Fruit fly (Drosophila melanogaster) whole organism, embryonic: Measurements from ENCODE around the gene asun.

Experiments
- Asciz ChIP-seq: fragments of 200-800 bp; sonication (Bioruptor generic); optimal IDR thresholded peaks from 2 replicates; lab custom pipeline; 2017; ENCODE audit warnings: missing biosample characterization, mild to moderate bottlenecking, missing genetic modification characterization, missing genetic modification reagents
- CG10543 ChIP-seq: fragments of 200-800 bp; sonication (Bioruptor generic); optimal IDR thresholded peaks from 3 replicates; lab custom pipeline; 2017; ENCODE audit warnings: missing biosample characterization, mild to moderate bottlenecking, missing genetic modification characterization, moderate library complexity
- CG11504 ChIP-seq: fragments of 200-800 bp; sonication (Bioruptor generic); optimal IDR thresholded peaks from 3 replicates; lab custom pipeline; 2019; ENCODE audit warnings: missing biosample characterization, mild to moderate bottlenecking, missing genetic modification characterization, moderate library complexity
- CG13894 ChIP-seq: fragments of 200-800 bp; sonication (Bioruptor generic); optimal IDR thresholded peaks from 3 replicates; lab custom pipeline; 2018; ENCODE audit warnings: missing biosample characterization, mild to moderate bottlenecking, missing genetic modification characterization, moderate library complexity
- CG15011 ChIP-seq: fragments of 200-800 bp; sonication (Bioruptor generic); optimal IDR thresholded peaks from 3 replicates; lab custom pipeline; 2018; ENCODE audit warnings: missing biosample characterization, mild to moderate bottlenecking, missing genetic modification characterization
- CG15514 ChIP-seq: fragments of 200-800 bp; sonication (Bioruptor generic); optimal IDR thresholded peaks from 3 replicates; lab custom pipeline; 2017; ENCODE audit warnings: missing biosample characterization, missing genetic modification characterization, mild to moderate bottlenecking, moderate library complexity, missing genetic modification reagents
- CG1647 ChIP-seq: fragments of 200-800 bp; sonication (Bioruptor generic); optimal IDR thresholded peaks from 3 replicates; lab custom pipeline; 2016; ENCODE audit warnings: missing biosample characterization, missing genetic modification characterization
- CG18599 ChIP-seq: fragments of 200-800 bp; sonication (Bioruptor generic); optimal IDR thresholded peaks from 3 replicates; lab custom pipeline; 2017; ENCODE audit warnings: missing biosample characterization, missing genetic modification characterization, mild to moderate bottlenecking, moderate library complexity, missing genetic modification reagents
- CG31365 ChIP-seq: fragments of 200-800 bp; sonication (Bioruptor generic); optimal IDR thresholded peaks from 2 replicates; lab custom pipeline; 2018; ENCODE audit warnings: missing biosample characterization, mild to moderate bottlenecking, missing genetic modification characterization
- CG3281 ChIP-seq: fragments of 200-800 bp; sonication (Bioruptor generic); optimal IDR thresholded peaks from 3 replicates; lab custom pipeline; 2017; ENCODE audit warnings: missing biosample characterization, mild to moderate bottlenecking, missing genetic modification characterization
- CG34376 ChIP-seq: fragments of 200-800 bp; sonication (Bioruptor generic); optimal IDR thresholded peaks from 2 replicates; lab custom pipeline; 2018; ENCODE audit warnings: missing biosample characterization, mild to moderate bottlenecking, missing genetic modification characterization
- CG34422 ChIP-seq: fragments of 200-800 bp; sonication (Bioruptor generic); IDR thresholded peaks from 3 replicates; pipeline ENCODE4 v1.3.6; 2022; ENCODE audit warnings: missing biosample characterization, missing genetic modification characterization
- CG5180 ChIP-seq: fragments of 200-800 bp; sonication (Bioruptor generic); optimal IDR thresholded peaks from 3 replicates; lab custom pipeline; 2017; ENCODE audit warnings: missing biosample characterization, missing genetic modification characterization, mild to moderate bottlenecking, moderate library complexity, missing genetic modification reagents
- CG8290 ChIP-seq, 3 experiments: fragments of 200-800 bp; sonication (Bioruptor generic); optimal IDR thresholded peaks; 2 replicates each; lab custom pipeline; 2016 to 2019; ENCODE audit warnings: missing biosample characterization in 3 of 3, missing genetic modification characterization in 3 of 3, mild to moderate bottlenecking in 2 of 3, moderate library complexity in 1 of 3
- CG8359 ChIP-seq: fragments of 200-800 bp; sonication (Bioruptor generic); optimal IDR thresholded peaks from 2 replicates; lab custom pipeline; 2017; ENCODE audit warnings: missing biosample characterization, mild to moderate bottlenecking, missing genetic modification characterization, borderline replicate concordance
- CG8388 ChIP-seq: fragments of 200-800 bp; sonication (Bioruptor generic); optimal IDR thresholded peaks from 2 replicates; lab custom pipeline; 2019; ENCODE audit warnings: missing biosample characterization, mild to moderate bottlenecking, missing genetic modification characterization, moderate library complexity
- Deaf1 ChIP-seq: fragments of 200-800 bp; optimal IDR thresholded peaks from 3 replicates; lab custom pipeline; 2019; ENCODE audit warnings: missing biosample characterization, mild to moderate bottlenecking, missing genetic modification characterization, moderate library complexity
- ERR ChIP-seq: fragments of 200-800 bp; sonication (Bioruptor generic); optimal IDR thresholded peaks from 2 replicates; lab custom pipeline; 2016; ENCODE audit warnings: missing biosample characterization, missing genetic modification characterization
- Ets65A ChIP-seq: fragments of 200-800 bp; sonication (Bioruptor generic); peaks from one replicate; lab custom pipeline; 2016; ENCODE audit warnings: missing biosample characterization, missing genetic modification characterization
- Fer1 ChIP-seq: fragments of 200-800 bp; sonication (Bioruptor generic); optimal IDR thresholded peaks from 2 replicates; lab custom pipeline; 2017; ENCODE audit warnings: missing biosample characterization, mild to moderate bottlenecking, missing genetic modification characterization
- HHEX ChIP-seq: fragments of 200-800 bp; sonication (Bioruptor generic); optimal IDR thresholded peaks from 3 replicates; lab custom pipeline; 2017; ENCODE audit warnings: missing biosample characterization, mild to moderate bottlenecking, missing genetic modification characterization, missing genetic modification reagents
- Hand ChIP-seq: fragments of 200-800 bp; sonication (Bioruptor generic); optimal IDR thresholded peaks from 2 replicates; lab custom pipeline; 2017; ENCODE audit warnings: mild to moderate bottlenecking, missing biosample characterization, missing genetic modification reagents, missing genetic modification characterization
- Hmr ChIP-seq: fragments of 200-800 bp; sonication (Bioruptor generic); optimal IDR thresholded peaks from 3 replicates; lab custom pipeline; 2017; ENCODE audit warnings: mild to moderate bottlenecking, missing biosample characterization, missing genetic modification reagents, missing genetic modification characterization
- Jarid2 ChIP-seq: fragments of 200-800 bp; sonication (Bioruptor generic); optimal IDR thresholded peaks from 3 replicates; lab custom pipeline; 2017; ENCODE audit warnings: mild to moderate bottlenecking, missing biosample characterization, missing genetic modification reagents, missing genetic modification characterization
- Med ChIP-seq: fragments of 200-800 bp; sonication (Bioruptor generic); peaks from one replicate; lab custom pipeline; 2016; ENCODE audit warnings: missing biosample characterization, missing genetic modification characterization, mild to moderate bottlenecking, inconsistent platforms, moderate library complexity
- Nf-YC ChIP-seq: fragments of 200-800 bp; optimal IDR thresholded peaks from 3 replicates; lab custom pipeline; 2019; ENCODE audit warnings: missing biosample characterization, mild to moderate bottlenecking, missing genetic modification characterization, moderate library complexity
- Ptx1 ChIP-seq: fragments of 200-800 bp; sonication (Bioruptor generic); IDR thresholded peaks from 2 replicates; pipeline ENCODE4 v1.3.6; 2022; ENCODE audit warnings: missing biosample characterization, missing genetic modification characterization
- abd-A ChIP-seq: fragments of 200-800 bp; sonication (Bioruptor generic); optimal IDR thresholded peaks from 3 replicates; lab custom pipeline; 2019; ENCODE audit warnings: missing biosample characterization, mild to moderate bottlenecking, missing genetic modification characterization, moderate library complexity
- ac ChIP-seq: fragments of 200-800 bp; sonication (Bioruptor generic); optimal IDR thresholded peaks from 3 replicates; lab custom pipeline; 2017; ENCODE audit warnings: missing biosample characterization, mild to moderate bottlenecking, missing genetic modification characterization
- cg ChIP-seq: fragments of 200-800 bp; sonication (Bioruptor generic); optimal IDR thresholded peaks from 3 replicates; lab custom pipeline; 2019; ENCODE audit warnings: missing biosample characterization, mild to moderate bottlenecking, missing genetic modification characterization, moderate library complexity
- en ChIP-seq: fragments of 200-800 bp; sonication (Bioruptor generic); optimal IDR thresholded peaks from 2 replicates; lab custom pipeline; 2016; ENCODE audit warnings: missing biosample characterization, missing genetic modification characterization
- ewg ChIP-seq: fragments of 200-800 bp; sonication (Bioruptor generic); optimal IDR thresholded peaks from 3 replicates; lab custom pipeline; 2017; ENCODE audit warnings: mild to moderate bottlenecking, missing biosample characterization, missing genetic modification reagents, missing genetic modification characterization
- gem ChIP-seq: fragments of 200-800 bp; sonication (Bioruptor generic); optimal IDR thresholded peaks from 2 replicates; lab custom pipeline; 2019; ENCODE audit warnings: missing biosample characterization, mild to moderate bottlenecking, missing genetic modification characterization, moderate library complexity
- h ChIP-seq: fragments of >200 bp; optimal IDR thresholded peaks from 2 replicates; lab custom pipeline; 2017
- her ChIP-seq: fragments of 200-800 bp; sonication (Bioruptor generic); optimal IDR thresholded peaks from 2 replicates; lab custom pipeline; 2016; ENCODE audit warnings: missing biosample characterization, missing genetic modification characterization
- insv ChIP-seq, 2 experiments: fragments of 200-800 bp; sonication (Bioruptor generic); optimal IDR thresholded peaks; 3 replicates each; lab custom pipeline; 2016 to 2018; ENCODE audit warnings: missing biosample characterization in 2 of 2, missing genetic modification characterization in 2 of 2
- lab ChIP-seq: fragments of 200-800 bp; sonication (Bioruptor generic); optimal IDR thresholded peaks from 3 replicates; lab custom pipeline; 2017; ENCODE audit warnings: missing biosample characterization, missing genetic modification characterization, mild to moderate bottlenecking, moderate library complexity, missing genetic modification reagents
- luna ChIP-seq: fragments of 200-800 bp; sonication (Bioruptor generic); optimal IDR thresholded peaks from 2 replicates; lab custom pipeline; 2016; ENCODE audit warnings: missing biosample characterization, missing genetic modification characterization
- mirr ChIP-seq: fragments of 200-800 bp; sonication (Bioruptor generic); optimal IDR thresholded peaks from 3 replicates; lab custom pipeline; 2018; ENCODE audit warnings: missing biosample characterization, mild to moderate bottlenecking, missing genetic modification characterization
- pb ChIP-seq: fragments of 200-800 bp; sonication (Bioruptor generic); optimal IDR thresholded peaks from 3 replicates; lab custom pipeline; 2016; ENCODE audit warnings: missing biosample characterization, missing genetic modification characterization
- pzg ChIP-seq: fragments of 200-800 bp; sonication (Bioruptor generic); optimal IDR thresholded peaks from 3 replicates; lab custom pipeline; 2018; ENCODE audit warnings: missing biosample characterization, mild to moderate bottlenecking, missing genetic modification characterization, moderate library complexity
- repo ChIP-seq: fragments of 200-800 bp; sonication (Bioruptor generic); optimal IDR thresholded peaks from 2 replicates; lab custom pipeline; 2016; ENCODE audit warnings: missing biosample characterization, missing genetic modification characterization

Gene asun

dm6 chr3R:16225760-16226159, 38.3 kb upstream of the asun start:
- TF ChIP-seq pb, result peak; percentile 1
- TF ChIP-seq CG8388 (GFP tag; lab: Kevin White, UChicago), result no peak
- no peak for TF ChIP-seq CG1647 (GFP tag; lab: Kevin White, UChicago)
- peak; percentile 2 for TF ChIP-seq mirr (GFP tag; lab: Kevin White, UChicago)
- TF ChIP-seq cg (GFP tag; lab: Kevin White, UChicago), result no peak
- TF ChIP-seq CG8290 (GFP tag; optimal IDR thresholded peaks at IDR 0.05; lab: Kevin White, UChicago), result no peak
- peak in 1 of 2 experiments; percentile 52 for TF ChIP-seq CG8290 (tag; optimal IDR thresholded peaks at IDR 0.05; lab: Kevin White, UChicago)
- TF ChIP-seq insv (GFP tag; optimal IDR thresholded peaks at IDR 0.05; lab: Kevin White, UChicago), result no peak
- peak; percentile 77 for TF ChIP-seq Med (GFP tag; lab: Kevin White, UChicago)
- peak; percentile 73 for TF ChIP-seq CG13894
- peak; percentile 13 for TF ChIP-seq Hmr (GFP tag; lab: Kevin White, UChicago)
- peak; percentile 57 for TF ChIP-seq CG18599 (GFP tag; lab: Kevin White, UChicago)
- TF ChIP-seq Asciz (GFP tag; lab: Kevin White, UChicago), result no peak
- TF ChIP-seq Ptx1 (GFP tag; lab: Robert Waterston, UW), result no peak
- peak; percentile 92 for TF ChIP-seq Deaf1 (tag; lab: Kevin White, UChicago)
- TF ChIP-seq Fer1 (GFP tag; lab: Kevin White, UChicago), result peak; percentile 42
- no peak for TF ChIP-seq h (lab: Kevin White, UChicago)
- peak; percentile 30 for TF ChIP-seq her
- no peak for TF ChIP-seq luna
- TF ChIP-seq pzg (GFP tag; lab: Kevin White, UChicago), result peak; percentile 32
- TF ChIP-seq CG10543 (GFP tag; lab: Kevin White, UChicago), result peak; percentile 78
- TF ChIP-seq ERR (GFP tag; lab: Kevin White, UChicago), result no peak
- TF ChIP-seq gem, result no peak
- peak; percentile 37 for TF ChIP-seq lab (GFP tag; lab: Kevin White, UChicago)
- no peak for TF ChIP-seq Ets65A (GFP tag; lab: Kevin White, UChicago)
- TF ChIP-seq HHEX (GFP tag; lab: Kevin White, UChicago), result peak; percentile 2
- TF ChIP-seq ewg, result peak; percentile 81
- TF ChIP-seq Jarid2 (GFP tag; lab: Kevin White, UChicago), result peak; percentile 62
- TF ChIP-seq CG5180, result peak; percentile 77
- TF ChIP-seq repo, result peak; percentile 7
- no peak for TF ChIP-seq ac (GFP tag; lab: Kevin White, UChicago)
- no peak for TF ChIP-seq CG34376
- TF ChIP-seq CG34422 (GFP tag; lab: Robert Waterston, UW), result no peak
- peak; percentile 13 for TF ChIP-seq Hand (GFP tag; lab: Kevin White, UChicago)
- TF ChIP-seq CG15011, result no peak
- TF ChIP-seq CG3281 (GFP tag; lab: Kevin White, UChicago), result peak; percentile 0
- TF ChIP-seq Nf-YC (tag; lab: Kevin White, UChicago), result peak; percentile 6
- peak; percentile 43 for TF ChIP-seq CG11504 (tag; lab: Kevin White, UChicago)
- TF ChIP-seq abd-A, result peak; percentile 64
- TF ChIP-seq CG31365 (tag; lab: Kevin White, UChicago), result no peak
- TF ChIP-seq CG15514 (GFP tag; lab: Kevin White, UChicago), result peak; percentile 60
- no peak for TF ChIP-seq CG8359 (GFP tag; lab: Kevin White, UChicago)
- TF ChIP-seq en (GFP tag; lab: Kevin White, UChicago), result no peak
